Fruit fly (Drosophila melanogaster): ENCODE data around the gene muc.

muc gene

DNA sequence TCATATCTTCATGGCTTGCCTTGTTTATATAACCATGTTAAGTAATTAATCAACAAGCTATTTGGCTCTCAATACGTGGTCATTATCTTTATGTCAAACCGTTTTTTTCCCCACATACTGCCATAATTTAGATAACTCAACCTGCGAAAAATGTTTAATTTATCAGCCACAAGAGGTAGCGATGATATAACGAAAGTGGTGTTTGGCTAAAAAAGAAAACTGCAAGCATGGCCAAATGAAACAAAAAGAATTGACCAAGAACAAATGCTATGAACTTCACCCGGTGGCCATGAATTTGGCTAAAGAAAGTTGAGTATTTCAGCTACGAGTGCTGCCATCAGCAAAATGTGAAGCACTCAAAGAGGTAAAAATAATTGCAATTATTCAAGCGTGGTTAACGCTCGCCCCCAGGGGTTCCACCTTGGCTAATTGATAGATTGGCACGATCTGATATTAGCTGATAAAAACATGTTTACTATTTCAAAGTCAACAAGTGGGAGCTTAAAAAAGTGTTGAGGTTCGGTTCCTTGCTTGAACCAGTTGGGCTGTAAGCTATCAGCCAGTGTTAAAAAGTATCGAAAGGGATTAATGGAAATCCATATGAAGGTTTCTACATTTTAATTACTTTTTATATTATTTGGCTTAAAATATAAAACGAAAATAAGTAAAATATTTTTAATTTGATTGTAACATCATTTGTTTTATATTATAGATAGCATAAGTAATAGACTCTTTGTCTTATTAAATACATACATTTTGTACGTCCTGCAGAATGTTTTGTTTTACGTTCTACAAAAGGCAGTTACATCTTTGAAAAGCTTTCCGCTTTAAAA lies 10.0 kb downstream of the muc start (continued):
- TF ChIP-seq kni (GFP tag; optimal IDR thresholded peaks at IDR 0.05) (peak; percentile 58), unpg (GFP tag; optimal IDR thresholded peaks at IDR 0.05) (peak; percentile 54), BEAF-32 (GFP tag; optimal IDR thresholded peaks at IDR 0.05) (no peak), Doc2 (GFP tag; IDR thresholded peaks at IDR 0.05) (no peak), sna (GFP tag; IDR thresholded peaks at IDR 0.05; ENCODE audit: partially characterized antibody) (no peak), crol (GFP tag; IDR thresholded peaks at IDR 0.05) (no peak), nmo (GFP tag; optimal IDR thresholded peaks at IDR 0.05) (no peak), Spps (tag; optimal IDR thresholded peaks at IDR 0.05) (peak; percentile 1), luna (GFP tag; optimal IDR thresholded peaks at IDR 0.05) (peak; percentile 34), CG2889 (GFP tag; IDR thresholded peaks at IDR 0.05) (peak; percentile 47; the same call in 1 of the 3 replicates), toy (GFP tag; IDR thresholded peaks at IDR 0.05) (peak; percentile 43; the same call in 1 of the 2 replicates), Mad (GFP tag; optimal IDR thresholded peaks at IDR 0.05) (peak; percentile 53), dmrt11E (tag; optimal IDR thresholded peaks at IDR 0.05) (no peak), bigmax (GFP tag; optimal IDR thresholded peaks at IDR 0.05) (peak; percentile 12), CG17385 (GFP tag; optimal IDR thresholded peaks at IDR 0.05) (peak; percentile 58), Six4 (GFP tag; optimal IDR thresholded peaks at IDR 0.05) (peak; percentile 45), CG10462 (GFP tag; optimal IDR thresholded peaks at IDR 0.05) (peak; percentile 41), CG14667 (GFP tag; IDR thresholded peaks at IDR 0.05) (no peak; the same call in 1 of the 2 replicates), Sox100B (GFP tag; optimal IDR thresholded peaks at IDR 0.05) (peak; percentile 53), croc (GFP tag; conservative IDR thresholded peaks at IDR 0.05) (no peak), gsb (GFP tag; IDR thresholded peaks at IDR 0.05) (peak; percentile 76), CG42726 (GFP tag; IDR thresholded peaks at IDR 0.05; ENCODE audit: partially characterized antibody) (no peak), stc (GFP tag; IDR thresholded peaks at IDR 0.05) (peak; percentile 42; the same call in 1 of the 2 replicates), CG1603 (tag; optimal IDR thresholded peaks at IDR 0.05) (peak; percentile 67), insv (GFP tag; optimal IDR thresholded peaks at IDR 0.05) (peak in 1 of 2 experiments; percentile 49), CG33213 (GFP tag; optimal IDR thresholded peaks at IDR 0.05) (peak; percentile 79), CG16779 (GFP tag; IDR thresholded peaks at IDR 0.05) (peak; percentile 43; the same call in 1 of the 2 replicates), CG8478 (optimal IDR thresholded peaks at IDR 0.05) (no peak), crc (GFP tag; optimal IDR thresholded peaks at IDR 0.05) (peak; percentile 47), Aef1 (GFP tag; IDR thresholded peaks at IDR 0.05) (no peak; the same call in 2 of the 3 replicates), slp2 (GFP tag; optimal IDR thresholded peaks at IDR 0.05) (peak; percentile 54), knrl (GFP tag; IDR thresholded peaks at IDR 0.05; ENCODE audit: partially characterized antibody) (no peak), wdn (GFP tag; IDR thresholded peaks at IDR 0.05) (peak; percentile 64), Med (GFP tag) (peak; percentile 97), Neu2 (GFP tag; optimal IDR thresholded peaks at IDR 0.05; ENCODE audit: borderline replicate concordance) (no peak), Hsf (GFP tag; optimal IDR thresholded peaks at IDR 0.05) (peak; percentile 28), CG12299 (tag; optimal IDR thresholded peaks at IDR 0.05) (no peak), inv (GFP tag; IDR thresholded peaks at IDR 0.05; ENCODE audit: partially characterized antibody) (no peak), corto (GFP tag; optimal IDR thresholded peaks at IDR 0.05) (no peak), Oaz (GFP tag; IDR thresholded peaks at IDR 0.05) (0 out of 2 replicates have a peak, but pooled peaks have one; percentile 40), aop (GFP tag; IDR thresholded peaks at IDR 0.05) (peak; percentile 34; the same call in 1 of the 2 replicates), CG9215 (GFP tag; IDR thresholded peaks at IDR 0.05) (peak; percentile 48), CG10209 (GFP tag; optimal IDR thresholded peaks at IDR 0.05) (peak; percentile 84), CG13287 (GFP tag; IDR thresholded peaks at IDR 0.05; ENCODE audit: partially characterized antibody) (no peak), Rx (GFP tag; IDR thresholded peaks at IDR 0.05) (no peak), CG12391 (tag; optimal IDR thresholded peaks at IDR 0.05) (peak; percentile 41), CG3847 (GFP tag; IDR thresholded peaks at IDR 0.05) (peak; percentile 71), CG4617 (GFP tag; optimal IDR thresholded peaks at IDR 0.05; ENCODE audit: borderline replicate concordance) (peak; percentile 22)

Measured in whole organism, embryonic.